Fruit fly (Drosophila melanogaster): ENCODE data around the gene stg1.

- peak; percentile 81 for TF ChIP-seq Sox15 (GFP tag; optimal IDR thresholded peaks at IDR 0.05)
- peak; percentile 82 for TF ChIP-seq CG6163 (GFP tag; IDR thresholded peaks at IDR 0.05)
- peak; percentile 81 for TF ChIP-seq Hr39 (GFP tag; optimal IDR thresholded peaks at IDR 0.05)
- TF ChIP-seq Sox102F (GFP tag; optimal IDR thresholded peaks at IDR 0.05), result peak; percentile 86
- peak; percentile 69 for TF ChIP-seq CG10669 (GFP tag; optimal IDR thresholded peaks at IDR 0.05)
- TF ChIP-seq CG1621 (tag; optimal IDR thresholded peaks at IDR 0.05), result peak; percentile 30
- TF ChIP-seq Met (GFP tag; optimal IDR thresholded peaks at IDR 0.05), result peak; percentile 86
Measured at dm6 chrX:21124176-21124575, 30.5 kb downstream of the stg1 start.

Data from whole organism, prepupa.